Fruit fly (Drosophila melanogaster): Measurements from ENCODE around the gene CG31659.

CG31659 gene

DNA sequence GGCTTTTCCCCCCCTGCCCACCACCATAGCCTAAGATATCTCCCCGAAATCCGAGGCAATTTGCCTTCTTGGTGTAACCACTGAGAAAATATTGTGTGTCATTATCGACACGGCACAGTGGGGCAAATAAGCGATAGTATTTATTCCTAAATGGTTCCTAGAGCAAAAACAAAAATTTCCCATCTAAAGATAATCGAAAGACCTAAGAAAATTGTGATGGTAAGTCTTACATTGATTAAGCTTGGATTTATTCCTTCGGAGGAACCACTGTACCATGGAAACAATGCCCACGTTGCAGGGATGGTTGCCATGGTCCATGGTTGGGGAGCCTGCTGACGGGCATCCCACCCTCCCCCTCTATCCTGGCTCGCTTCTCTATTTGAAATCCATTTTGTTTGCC, 43.2 kb downstream of the CG31659 start (continued):
- peak; percentile 21 for TF ChIP-seq tio (GFP tag; optimal IDR thresholded peaks at IDR 0.05)
- TF ChIP-seq pho (GFP tag; optimal IDR thresholded peaks at IDR 0.05), result no peak
- TF ChIP-seq stwl (tag; optimal IDR thresholded peaks at IDR 0.05), result no peak
- no peak for TF ChIP-seq emc (GFP tag; optimal IDR thresholded peaks at IDR 0.05)
- TF ChIP-seq CG9727 (GFP tag; optimal IDR thresholded peaks at IDR 0.05), result peak; percentile 22
- no peak for TF ChIP-seq sc (optimal IDR thresholded peaks at IDR 0.05)
- no peak for TF ChIP-seq sc (GFP tag; optimal IDR thresholded peaks at IDR 0.05)
- TF ChIP-seq CG31441 (GFP tag; IDR thresholded peaks at IDR 0.05), result peak; percentile 47
- TF ChIP-seq Rx (GFP tag; IDR thresholded peaks at IDR 0.05), result no peak; the same call in 1 of the 2 replicates
- TF ChIP-seq CG7987 (GFP tag; optimal IDR thresholded peaks at IDR 0.05), result no peak
- TF ChIP-seq bowl (GFP tag; IDR thresholded peaks at IDR 0.05), result no peak
- TF ChIP-seq wor (GFP tag; IDR thresholded peaks at IDR 0.05), result no peak
- no peak for TF ChIP-seq CG11456 (GFP tag; IDR thresholded peaks at IDR 0.05)
- no peak for TF ChIP-seq CG18764 (GFP tag; optimal IDR thresholded peaks at IDR 0.05)
- no peak for TF ChIP-seq CG11723 (GFP tag; optimal IDR thresholded peaks at IDR 0.05)
- no peak for TF ChIP-seq fd3F (GFP tag; optimal IDR thresholded peaks at IDR 0.05)
- no peak for TF ChIP-seq jing (GFP tag; optimal IDR thresholded peaks at IDR 0.05)
- 0 out of 2 replicates have a peak, but pooled peaks have one; percentile 32 for TF ChIP-seq CG9932 (GFP tag; IDR thresholded peaks at IDR 0.05)
- peak; percentile 15 for TF ChIP-seq az2 (GFP tag; optimal IDR thresholded peaks at IDR 0.05)
- no peak for TF ChIP-seq CG18619 (GFP tag; optimal IDR thresholded peaks at IDR 0.05)
- TF ChIP-seq CG10462 (GFP tag; optimal IDR thresholded peaks at IDR 0.05), result no peak
- TF ChIP-seq salm (tag; optimal IDR thresholded peaks at IDR 0.05), result no peak
- no peak for TF ChIP-seq Deaf1 (tag; optimal IDR thresholded peaks at IDR 0.05)
- TF ChIP-seq pfk (GFP tag; optimal IDR thresholded peaks at IDR 0.05), result no peak
- TF ChIP-seq Hey (tag; optimal IDR thresholded peaks at IDR 0.05), result no peak
- no peak for TF ChIP-seq CG34376 (GFP tag; optimal IDR thresholded peaks at IDR 0.05)
- TF ChIP-seq CG17568 (GFP tag; optimal IDR thresholded peaks at IDR 0.05), result no peak
- TF ChIP-seq pita (GFP tag; optimal IDR thresholded peaks at IDR 0.05), result no peak
- TF ChIP-seq CG2875 (GFP tag; optimal IDR thresholded peaks at IDR 0.05), result no peak
- TF ChIP-seq YL-1 (GFP tag; optimal IDR thresholded peaks at IDR 0.05), result no peak
- TF ChIP-seq ttk (GFP tag; IDR thresholded peaks at IDR 0.05), result peak; percentile 7; the same call in 1 of the 2 replicates
- TF ChIP-seq mld (GFP tag; IDR thresholded peaks at IDR 0.05; ENCODE audit: partially characterized antibody), result no peak
- peak; percentile 53 for TF ChIP-seq CG2120 (GFP tag; optimal IDR thresholded peaks at IDR 0.05)
- TF ChIP-seq CG6765 (GFP tag; optimal IDR thresholded peaks at IDR 0.05), result no peak
- peak; percentile 6 for TF ChIP-seq shn (GFP tag; optimal IDR thresholded peaks at IDR 0.05)
- TF ChIP-seq wdn (GFP tag; IDR thresholded peaks at IDR 0.05), result no peak
- TF ChIP-seq GATAe (GFP tag; conservative IDR thresholded peaks at IDR 0.05), result no peak
- TF ChIP-seq Pdp1 (GFP tag; optimal IDR thresholded peaks at IDR 0.05), result no peak
- no peak for TF ChIP-seq klu (GFP tag; IDR thresholded peaks at IDR 0.05)
- TF ChIP-seq Ets65A (GFP tag), result no peak
- TF ChIP-seq HLH3B (GFP tag; IDR thresholded peaks at IDR 0.05), result peak; percentile 49
- no peak for TF ChIP-seq CG17912 (GFP tag; optimal IDR thresholded peaks at IDR 0.05)
- TF ChIP-seq D (optimal IDR thresholded peaks at IDR 0.05), result no peak
- TF ChIP-seq D (GFP tag; optimal IDR thresholded peaks at IDR 0.05), result peak; percentile 3
- peak; percentile 10 for TF ChIP-seq CG9609 (GFP tag; optimal IDR thresholded peaks at IDR 0.05)
- TF ChIP-seq Lhr (GFP tag; optimal IDR thresholded peaks at IDR 0.05), result no peak
- no peak for TF ChIP-seq NFAT (GFP tag; IDR thresholded peaks at IDR 0.05)
- no peak for TF ChIP-seq sob (GFP tag; IDR thresholded peaks at IDR 0.05)
- no peak for TF ChIP-seq CG10274 (GFP tag; optimal IDR thresholded peaks at IDR 0.05)
- no peak for TF ChIP-seq hb (GFP tag; IDR thresholded peaks at IDR 0.05; ENCODE audit: partially characterized antibody)
- TF ChIP-seq CG16815 (GFP tag; optimal IDR thresholded peaks at IDR 0.05), result peak; percentile 5
- TF ChIP-seq CG4707 (GFP tag; optimal IDR thresholded peaks at IDR 0.05), result no peak

All from whole organism, embryonic.